Worm (Caenorhabditis elegans) whole organism, young adult: Measurements from ENCODE around the gene inx-3.

ENCODE experiments used
- F23B12.7 ChIP-seq: sonication (generic microtip); optimal IDR thresholded peaks from 2 replicates; lab custom pipeline; 2017; ENCODE audit warnings: missing genetic modification characterization, mild to moderate bottlenecking, missing compliant biosample characterization, antibody characterized with exemption, moderate library complexity; ENCODE audit not compliant: insufficient read depth
- Y67H2A.10 ChIP-seq: fragments of 200-800 bp; sonication (Bioruptor generic); conservative IDR thresholded peaks from 2 replicates; pipeline ENCODE4 v1.3.6; 2022; ENCODE audit warnings: missing genetic modification reagents, missing genetic modification characterization, missing compliant biosample characterization
- ama-1 ChIP-seq, 3 experiments: fragments of 150-350 bp in 1 of 3; sonication (generic microtip) in 2 of 3; optimal IDR thresholded peaks; 2 replicates each; lab custom pipeline; 2014 to 2018; ENCODE audit warnings: missing biosample characterization in 2 of 3, missing genetic modification characterization in 2 of 3, missing genetic modification reagents in 2 of 3
- ceh-40 ChIP-seq: fragments of 200-800 bp; sonication (Bioruptor generic); IDR thresholded peaks from 2 replicates; pipeline ENCODE4 v1.3.6; 2022; ENCODE audit warnings: missing genetic modification characterization, missing compliant biosample characterization
- egl-44 ChIP-seq: fragments of 200-800 bp; sonication (Bioruptor generic); IDR thresholded peaks from 2 replicates; pipeline ENCODE4 v1.3.6; 2022; ENCODE audit warnings: missing genetic modification reagents, missing genetic modification characterization, missing compliant biosample characterization
- nfyb-1 ChIP-seq: fragments of 200-800 bp; sonication (Bioruptor generic); IDR thresholded peaks from 2 replicates; pipeline ENCODE4 v1.3.6; 2022; ENCODE audit warnings: missing genetic modification reagents, missing genetic modification characterization, missing compliant biosample characterization
- nhr-90 ChIP-seq: sonication (generic microtip); optimal IDR thresholded peaks from 2 replicates; lab custom pipeline; 2016; ENCODE audit warnings: missing genotype, mild to moderate bottlenecking, missing genetic modification characterization, missing compliant biosample characterization
- rcor-1 ChIP-seq: fragments of 200-800 bp; sonication (Bioruptor generic); IDR thresholded peaks from 2 replicates; pipeline ENCODE4 v1.3.6; 2022; ENCODE audit warnings: missing genetic modification reagents, missing genetic modification characterization, missing compliant biosample characterization
- snpc-4 ChIP-seq, 5 experiments: fragments of 150-350 bp in 1 of 5; sonication (generic microtip) in 4 of 5; optimal IDR thresholded peaks; 2 replicates each; lab custom pipeline; 2014 to 2018; ENCODE audit warnings: missing genetic modification characterization in 5 of 5, missing biosample characterization in 3 of 5, antibody characterized with exemption in 2 of 5, mild to moderate bottlenecking in 2 of 5, missing compliant biosample characterization in 2 of 5, missing genotype in 2 of 5, moderate library complexity in 2 of 5, missing genetic modification reagents in 1 of 5

DNA sequence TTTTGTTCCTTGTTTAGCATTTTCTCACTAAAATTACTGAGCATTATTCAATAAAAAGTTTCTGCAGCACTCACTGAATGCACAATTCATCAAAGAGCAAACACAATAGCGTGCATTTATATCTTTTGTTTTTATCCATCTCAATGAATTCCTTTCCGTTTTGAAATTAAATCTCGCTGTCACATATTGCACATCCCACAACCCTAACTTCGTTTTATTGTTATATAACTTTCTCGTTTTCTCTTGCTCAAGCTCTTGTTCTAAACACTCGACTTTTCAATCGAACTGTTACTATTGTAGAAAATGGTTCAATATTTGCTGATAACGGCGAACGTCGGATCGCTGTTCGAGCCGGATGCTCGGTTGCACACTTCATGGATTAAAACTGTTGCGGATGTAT, 35.2 kb downstream of the inx-3 start, which contains the start of gene ipp-5:
- no peak for TF ChIP-seq nhr-90 (tag; lab: Kevin White, UChicago)
- no peak for TF ChIP-seq nfyb-1
- no peak for TF ChIP-seq ama-1 (optimal IDR thresholded peaks at IDR 0.05; lab: Kevin White, UChicago)
- TF ChIP-seq ama-1 (GFP tag; optimal IDR thresholded peaks at IDR 0.05; lab: Kevin White, UChicago), result no peak
- no peak for TF ChIP-seq egl-44 (GFP tag; lab: Robert Waterston, UW)
- TF ChIP-seq ceh-40, result no peak
- TF ChIP-seq F23B12.7 (tag; lab: Kevin White, UChicago), result no peak
- no peak for TF ChIP-seq Y67H2A.10 (GFP tag; lab: Robert Waterston, UW)
- no peak for TF ChIP-seq snpc-4 (GFP tag; optimal IDR thresholded peaks at IDR 0.05; lab: Kevin White, UChicago)
- TF ChIP-seq snpc-4 (tag; optimal IDR thresholded peaks at IDR 0.05; lab: Kevin White, UChicago), result no peak
- TF ChIP-seq rcor-1 (GFP tag; lab: Robert Waterston, UW), result no peak
